Worm (Caenorhabditis elegans) whole organism, midembryonic: ENCODE data around the gene kin-9.
A peak's percentile ranks its signal among the peaks of the same experiment; 100 is the strongest.

ENCODE experiments used
- T22C8.4 ChIP-seq: fragments of 200-800 bp; sonication (Bioruptor generic); IDR thresholded peaks from 2 replicates; pipeline ENCODE4 v1.3.6; 2022; ENCODE audit warnings: missing genetic modification characterization, missing compliant biosample characterization
- cog-1 ChIP-seq: sonication (generic microtip); optimal IDR thresholded peaks from 2 replicates; lab custom pipeline; 2016; ENCODE audit warnings: missing genetic modification characterization, missing compliant biosample characterization
- flt-1 ChIP-seq: fragments of 200-800 bp; sonication (Bioruptor generic); IDR thresholded peaks from 2 replicates; pipeline ENCODE4 v1.3.6; 2022; ENCODE audit warnings: missing genetic modification characterization, missing compliant biosample characterization
- klf-2 ChIP-seq: fragments of 200-800 bp; sonication (Bioruptor generic); conservative IDR thresholded peaks from 2 replicates; pipeline ENCODE4 v1.3.6; 2022; ENCODE audit warnings: missing genetic modification reagents, missing genetic modification characterization, missing compliant biosample characterization
- med-1 ChIP-seq: sonication (generic microtip); optimal IDR thresholded peaks from 2 replicates; lab custom pipeline; 2017; ENCODE audit warnings: missing genetic modification characterization, mild to moderate bottlenecking, missing compliant biosample characterization, antibody characterized with exemption, missing genetic modification reagents; ENCODE audit not compliant: insufficient read depth
- ref-1 ChIP-seq: fragments of 200-800 bp; sonication (Bioruptor generic); conservative IDR thresholded peaks from 2 replicates; pipeline ENCODE4 v1.3.6; 2022; ENCODE audit warnings: missing genetic modification reagents, missing genetic modification characterization, missing compliant biosample characterization
- tab-1 ChIP-seq: fragments of 200-800 bp; sonication (Bioruptor generic); IDR thresholded peaks from 2 replicates; pipeline ENCODE4 v1.3.6; 2022; ENCODE audit warnings: missing genetic modification characterization, missing compliant biosample characterization
- ztf-23 ChIP-seq: fragments of 200-800 bp; sonication (Bioruptor generic); IDR thresholded peaks from 2 replicates; pipeline ENCODE4 v1.3.6; 2022; ENCODE audit warnings: missing genetic modification reagents, missing genetic modification characterization, missing compliant biosample characterization
- ztf-29 ChIP-seq: fragments of 200-800 bp; sonication (Bioruptor generic); IDR thresholded peaks from 2 replicates; pipeline ENCODE4 v1.3.6; 2022; ENCODE audit warnings: missing genetic modification reagents, missing genetic modification characterization, missing compliant biosample characterization

kin-9 gene

DNA sequence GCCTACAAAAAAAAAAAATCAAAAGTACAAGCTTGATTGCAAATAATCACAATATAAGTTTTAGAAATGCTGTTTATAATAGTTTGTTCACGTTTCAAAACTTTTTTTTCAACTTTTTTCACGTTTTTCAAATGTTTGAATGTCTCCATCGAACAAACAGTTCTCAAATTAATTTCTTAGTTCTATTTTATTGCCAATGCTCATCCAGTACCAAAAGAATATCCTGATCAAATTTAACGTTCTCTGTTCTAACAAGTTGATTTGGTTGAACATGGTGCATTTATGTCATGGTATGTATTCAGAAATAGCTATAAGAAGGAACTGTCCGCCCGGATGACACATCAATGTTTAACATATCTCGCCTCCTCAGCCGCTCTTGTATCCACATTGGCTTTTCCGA, at the start of gene kin-9:
TSS of gene kin-9 (plus strand) at position 301 of the 400 bp plus-strand sequence.
- TF ChIP-seq ref-1 = no peak
- no peak for TF ChIP-seq T22C8.4 (GFP tag; lab: Robert Waterston, UW)
- TF ChIP-seq cog-1 (tag; lab: Kevin White, UChicago) = no peak
- TF ChIP-seq klf-2 (GFP tag; lab: Robert Waterston, UW) = no peak
- TF ChIP-seq flt-1 = no peak
- no peak for TF ChIP-seq tab-1 (GFP tag; lab: Robert Waterston, UW)
- TF ChIP-seq ztf-23 (GFP tag; lab: Robert Waterston, UW) = no peak
- TF ChIP-seq med-1 (GFP tag; lab: Kevin White, UChicago) = no peak
- no peak for TF ChIP-seq ztf-29

DNA sequence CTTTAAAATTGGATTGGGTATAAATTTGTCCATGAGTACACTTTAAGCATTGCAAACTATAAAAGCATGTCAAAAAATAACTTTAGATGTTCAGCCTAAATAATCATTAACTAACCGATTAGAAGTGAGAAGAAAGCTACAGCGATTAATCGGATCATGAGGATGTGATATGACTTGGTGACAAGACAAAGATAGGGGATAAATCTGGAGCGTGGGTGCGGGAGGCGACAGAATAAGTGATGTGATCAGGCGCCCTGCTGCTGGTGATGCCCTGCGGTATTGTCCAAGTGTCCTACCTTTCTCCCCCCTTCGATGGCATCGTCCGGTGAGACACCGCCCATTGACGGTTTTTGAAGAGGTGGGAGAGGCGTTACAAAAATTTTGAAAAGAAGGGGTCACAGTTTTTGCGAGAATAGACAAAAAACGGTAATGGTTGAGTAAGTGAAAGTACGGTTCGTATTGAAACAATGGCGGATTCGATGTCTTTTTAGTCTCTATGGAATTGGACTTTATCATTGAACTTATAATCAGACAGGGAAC, 47.7 kb upstream of the kin-9 start, which contains the start of gene F41D9.2:
TSS of gene F41D9.2 (minus strand) at position 304 of the 540 bp plus-strand sequence.
- TF ChIP-seq tab-1 (GFP tag; lab: Robert Waterston, UW) (no peak), T22C8.4 (GFP tag; lab: Robert Waterston, UW) (no peak)

- TF ChIP-seq med-1 (GFP tag; lab: Kevin White, UChicago) (peak; percentile 45), tab-1 (GFP tag; lab: Robert Waterston, UW) (peak; percentile 89), T22C8.4 (GFP tag; lab: Robert Waterston, UW) (peak; percentile 86), klf-2 (GFP tag; lab: Robert Waterston, UW) (peak; percentile 78), ztf-29 (peak; percentile 85), ztf-23 (GFP tag; lab: Robert Waterston, UW) (peak; percentile 89), cog-1 (tag; lab: Kevin White, UChicago) (peak; percentile 55), ref-1 (peak; percentile 79), flt-1 (peak; percentile 92)
Measured at ce11 chrX:8386068-8386851, 46.2 kb upstream of the kin-9 start.

DNA sequence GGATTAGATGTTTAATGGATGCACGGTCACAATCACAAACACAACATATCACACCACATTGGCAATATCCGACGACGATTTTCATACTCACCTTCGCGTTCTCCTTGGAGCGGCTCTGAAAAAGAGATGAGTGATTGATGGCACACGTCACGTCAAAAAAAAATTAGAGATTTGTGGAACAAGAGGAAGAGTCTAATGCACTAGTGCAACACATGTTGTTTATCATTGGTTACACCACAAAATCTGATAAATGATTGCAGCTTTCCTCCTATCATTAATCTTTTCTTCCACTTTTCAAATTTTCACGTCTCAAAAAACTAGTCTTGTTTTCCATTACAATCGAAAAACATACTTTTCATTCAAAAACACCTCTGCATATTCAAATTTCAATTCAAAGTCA, 42.0 kb upstream of the kin-9 start:
- TF ChIP-seq ref-1 (no peak), flt-1 (no peak), med-1 (GFP tag; lab: Kevin White, UChicago) (no peak), T22C8.4 (GFP tag; lab: Robert Waterston, UW) (no peak), klf-2 (GFP tag; lab: Robert Waterston, UW) (no peak), ztf-23 (GFP tag; lab: Robert Waterston, UW) (no peak), tab-1 (GFP tag; lab: Robert Waterston, UW) (no peak), cog-1 (tag; lab: Kevin White, UChicago) (no peak), ztf-29 (no peak)

DNA sequence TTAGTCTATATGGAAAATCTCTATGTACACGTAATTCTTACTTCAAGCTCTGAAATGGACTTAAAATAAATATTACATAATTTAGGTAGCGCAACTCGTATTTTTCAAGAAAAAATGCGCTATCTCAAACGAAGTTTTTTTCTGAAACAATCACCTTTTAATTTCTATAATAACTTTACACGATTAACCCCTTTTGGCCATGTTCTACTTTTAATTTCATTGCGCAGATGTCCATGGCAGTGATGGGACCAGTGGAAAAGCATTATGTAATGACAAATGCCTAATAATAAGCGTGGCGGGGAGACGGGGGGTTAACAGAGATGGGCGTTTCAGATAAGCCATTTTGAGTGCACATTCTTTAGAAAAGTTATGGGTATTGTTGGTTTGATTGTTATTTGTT, 41.0 kb upstream of the kin-9 start:
- TF ChIP-seq med-1 (GFP tag; lab: Kevin White, UChicago) (no peak), ztf-29 (no peak), tab-1 (GFP tag; lab: Robert Waterston, UW) (no peak), ztf-23 (GFP tag; lab: Robert Waterston, UW) (no peak), cog-1 (tag; lab: Kevin White, UChicago) (no peak)

DNA sequence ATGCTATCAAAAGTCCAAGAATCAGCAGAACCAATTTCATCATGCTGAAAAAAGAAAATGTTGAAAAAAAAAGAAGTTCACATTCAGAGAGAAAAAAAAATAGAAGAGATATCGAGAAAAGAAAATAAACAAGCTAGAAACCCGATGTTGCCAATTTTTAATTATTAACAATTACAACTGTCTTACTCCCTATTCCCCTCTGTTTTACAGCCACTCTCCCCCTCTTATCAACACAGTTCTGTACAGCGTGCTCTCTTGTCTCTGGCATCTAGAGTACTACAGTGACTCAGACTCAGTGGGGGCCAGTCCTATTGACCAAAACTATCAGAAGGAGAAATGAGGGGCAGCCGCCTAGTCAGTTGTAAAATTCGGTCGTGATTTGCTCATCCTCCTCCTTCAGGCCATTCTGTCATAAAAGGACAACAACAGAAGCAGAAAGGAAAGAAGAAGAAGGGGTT, 39.9 kb upstream of the kin-9 start, which contains the start of gene wrk-1:
TSS of gene wrk-1 (minus strand) at position 51 of the 458 bp plus-strand sequence.
- TF ChIP-seq klf-2 (GFP tag; lab: Robert Waterston, UW) (no peak), ztf-23 (GFP tag; lab: Robert Waterston, UW) (no peak), cog-1 (tag; lab: Kevin White, UChicago) (no peak), tab-1 (GFP tag; lab: Robert Waterston, UW) (no peak), ztf-29 (no peak), T22C8.4 (GFP tag; lab: Robert Waterston, UW) (no peak), med-1 (GFP tag; lab: Kevin White, UChicago) (no peak), flt-1 (no peak), ref-1 (no peak)

- TF ChIP-seq med-1 (GFP tag; lab: Kevin White, UChicago) (no peak), klf-2 (GFP tag; lab: Robert Waterston, UW) (no peak), ztf-23 (GFP tag; lab: Robert Waterston, UW) (no peak), ref-1 (no peak), tab-1 (GFP tag; lab: Robert Waterston, UW) (no peak), cog-1 (tag; lab: Kevin White, UChicago) (no peak), ztf-29 (no peak), T22C8.4 (GFP tag; lab: Robert Waterston, UW) (no peak), flt-1 (no peak)
Measured at ce11 chrX:8394279-8394678, 38.2 kb upstream of the kin-9 start.

- TF ChIP-seq tab-1 (GFP tag; lab: Robert Waterston, UW) = peak; percentile 99
- TF ChIP-seq ztf-23 (GFP tag; lab: Robert Waterston, UW) = peak; percentile 98
- TF ChIP-seq med-1 (GFP tag; lab: Kevin White, UChicago) = peak; percentile 82
- TF ChIP-seq klf-2 (GFP tag; lab: Robert Waterston, UW) = peak; percentile 95
- peak; percentile 98 for TF ChIP-seq ref-1
- peak; percentile 99 for TF ChIP-seq ztf-29
- TF ChIP-seq T22C8.4 (GFP tag; lab: Robert Waterston, UW) = peak; percentile 96
- peak; percentile 98 for TF ChIP-seq flt-1
- peak; percentile 97 for TF ChIP-seq cog-1 (tag; lab: Kevin White, UChicago)
Measured at ce11 chrX:8404308-8405085, 28.0 kb upstream of the kin-9 start.

ce11 chrX:8406815-8407214, 25.6 kb upstream of the kin-9 start:
- TF ChIP-seq ztf-29 (no peak), T22C8.4 (GFP tag; lab: Robert Waterston, UW) (no peak), med-1 (GFP tag; lab: Kevin White, UChicago) (no peak), cog-1 (tag; lab: Kevin White, UChicago) (no peak)
